Worm (Caenorhabditis elegans): ENCODE data around the gene sqv-6.

ce11 chrV:983120-983519, 18.5 kb upstream of the sqv-6 start:
- TF ChIP-seq unc-62 (GFP tag; optimal IDR thresholded peaks at IDR 0.05) = no peak
- TF ChIP-seq mdl-1 (tag; optimal IDR thresholded peaks at IDR 0.05) = no peak
- TF ChIP-seq pha-4 (tag; optimal IDR thresholded peaks at IDR 0.05) = no peak
- TF ChIP-seq R02D3.7 (tag; optimal IDR thresholded peaks at IDR 0.05) = no peak
